Worm (Caenorhabditis elegans) whole organism, L4 larva: ENCODE data around the gene F39G3.2.

Experiments used
- F49E8.2 ChIP-seq: sonication (generic microtip); optimal IDR thresholded peaks from 2 replicates; lab custom pipeline; 2016; ENCODE audit warnings: missing compliant biosample characterization, mild to moderate bottlenecking, missing genetic modification characterization, borderline replicate concordance
- R02D3.7 ChIP-seq: fragments of 150-350 bp; sonication (generic microtip); optimal IDR thresholded peaks from 3 replicates; lab custom pipeline; 2014; ENCODE audit warnings: missing biosample characterization, missing genetic modification characterization
- T26A8.4 ChIP-seq: fragments of 200-800 bp; sonication (Bioruptor generic); IDR thresholded peaks from 2 replicates; pipeline ENCODE4 v1.3.6; 2022; ENCODE audit warnings: missing genetic modification characterization, missing compliant biosample characterization
- Y75B8A.6 ChIP-seq: fragments of 200-800 bp; sonication (Bioruptor generic); IDR thresholded peaks from 2 replicates; pipeline ENCODE4 v1.3.6; 2022; ENCODE audit warnings: missing genetic modification reagents, missing genetic modification characterization, missing compliant biosample characterization
- ama-1 ChIP-seq: fragments of 150-350 bp; optimal IDR thresholded peaks from 2 replicates; lab custom pipeline; 2014; ENCODE audit warnings: inconsistent platforms, mixed read lengths
- ceh-20 ChIP-seq: fragments of 200-800 bp; sonication (Bioruptor generic); IDR thresholded peaks from 2 replicates; pipeline ENCODE4 v1.3.6; 2022; ENCODE audit warnings: missing genetic modification reagents, missing genetic modification characterization, missing compliant biosample characterization
- daf-16 ChIP-seq, 3 experiments: sonication (generic microtip); optimal IDR thresholded peaks; 2 replicates each; lab custom pipeline; 2016 to 2017; ENCODE audit warnings: missing genetic modification characterization in 3 of 3, missing genetic modification reagents in 3 of 3, mild to moderate bottlenecking in 2 of 3, missing compliant biosample characterization in 2 of 3, missing biosample characterization in 1 of 3, moderate library complexity in 1 of 3
- daf-8 ChIP-seq: fragments of 200-800 bp; sonication (Bioruptor generic); IDR thresholded peaks from 2 replicates; pipeline ENCODE4 v1.3.6; 2022; ENCODE audit warnings: missing genetic modification characterization, missing compliant biosample characterization
- dmd-6 ChIP-seq: fragments of 200-800 bp; sonication (Bioruptor generic); IDR thresholded peaks from 2 replicates; pipeline ENCODE4 v1.3.6; 2022; ENCODE audit warnings: missing genetic modification reagents, missing genetic modification characterization, missing compliant biosample characterization
- dmd-8 ChIP-seq: fragments of 200-800 bp; sonication (Bioruptor generic); IDR thresholded peaks from 2 replicates; pipeline ENCODE4 v1.3.6; 2022; ENCODE audit warnings: missing genetic modification characterization, missing compliant biosample characterization
- dpl-1 ChIP-seq: fragments of 150-350 bp; optimal IDR thresholded peaks from 2 replicates; lab custom pipeline; 2014; ENCODE audit warnings: missing biosample characterization, missing genetic modification reagents, missing genetic modification characterization
- hlh-11 ChIP-seq: fragments of 200-800 bp; sonication (Bioruptor generic); optimal IDR thresholded peaks from 2 replicates; lab custom pipeline; 2018; ENCODE audit warnings: mild to moderate bottlenecking, missing genetic modification characterization, missing compliant biosample characterization
- hlh-30 ChIP-seq: sonication (generic microtip); optimal IDR thresholded peaks from 2 replicates; lab custom pipeline; 2017; ENCODE audit warnings: antibody characterized with exemption, mild to moderate bottlenecking, missing genetic modification characterization, missing compliant biosample characterization; ENCODE audit not compliant: insufficient read depth
- lin-29 ChIP-seq: fragments of 200-800 bp; sonication (Bioruptor generic); IDR thresholded peaks from 2 replicates; pipeline ENCODE4 v1.3.6; 2022; ENCODE audit warnings: missing genetic modification reagents, missing genetic modification characterization, missing compliant biosample characterization
- lin-39 ChIP-seq: fragments of 150-350 bp; optimal IDR thresholded peaks from 2 replicates; lab custom pipeline; 2014; ENCODE audit warnings: missing biosample characterization, missing genetic modification reagents, missing genetic modification characterization
- lsy-2 ChIP-seq, 2 experiments: fragments of 150-350 bp in 1 of 2; sonication (generic microtip) in 1 of 2; optimal IDR thresholded peaks; 2 replicates each; lab custom pipeline; 2014 to 2017; ENCODE audit warnings: missing biosample characterization in 2 of 2, missing genetic modification characterization in 2 of 2
- mdl-1 ChIP-seq, 2 experiments: fragments of 150-350 bp in 1 of 2; sonication (generic microtip) in 1 of 2; optimal IDR thresholded peaks; 2 replicates each; lab custom pipeline; 2014 to 2017; ENCODE audit warnings: missing biosample characterization in 2 of 2, missing genetic modification characterization in 2 of 2
- mep-1 ChIP-seq: fragments of 150-350 bp; sonication (generic microtip); optimal IDR thresholded peaks from 3 replicates; lab custom pipeline; 2014; ENCODE audit warnings: missing biosample characterization, missing genetic modification characterization
- nhr-10 ChIP-seq: fragments of 150-350 bp; optimal IDR thresholded peaks from 2 replicates; lab custom pipeline; 2014; ENCODE audit warnings: missing biosample characterization, missing genetic modification characterization
- nhr-102 ChIP-seq: sonication (generic microtip); optimal IDR thresholded peaks from 2 replicates; lab custom pipeline; 2016; ENCODE audit warnings: mild to moderate bottlenecking, missing genetic modification characterization, moderate library complexity, missing compliant biosample characterization
- nhr-11 ChIP-seq: fragments of 150-350 bp; optimal IDR thresholded peaks from 2 replicates; lab custom pipeline; 2014; ENCODE audit warnings: missing biosample characterization, missing genetic modification characterization
- saeg-2 ChIP-seq: fragments of 200-800 bp; sonication (Bioruptor generic); IDR thresholded peaks from 2 replicates; pipeline ENCODE4 v1.3.6; 2022; ENCODE audit warnings: missing genetic modification reagents, missing genetic modification characterization, missing compliant biosample characterization
- sdz-12 ChIP-seq: fragments of 200-800 bp; sonication (Bioruptor generic); optimal IDR thresholded peaks from 2 replicates; lab custom pipeline; 2018; ENCODE audit warnings: mild to moderate bottlenecking, missing genetic modification characterization, missing compliant biosample characterization
- set-16 ChIP-seq: fragments of 200-800 bp; sonication (Bioruptor generic); IDR thresholded peaks from 2 replicates; pipeline ENCODE4 v1.3.6; 2022; ENCODE audit warnings: missing genetic modification reagents, missing genetic modification characterization, missing compliant biosample characterization
- skn-1 ChIP-seq: fragments of 150-350 bp; optimal IDR thresholded peaks from 2 replicates; lab custom pipeline; 2014; ENCODE audit warnings: missing biosample characterization, missing genetic modification characterization
- spr-1 ChIP-seq: sonication (generic microtip); optimal IDR thresholded peaks from 2 replicates; lab custom pipeline; 2016; ENCODE audit warnings: mild to moderate bottlenecking, missing genetic modification characterization, missing compliant biosample characterization
- unc-62 ChIP-seq, 3 experiments: fragments of 150-350 bp in 1 of 3; sonication (generic microtip); optimal IDR thresholded peaks in 2 of 3; peaks in 1 of 3; 1 replicate in 1 of 3; 2 replicates in 2 of 3; lab custom pipeline; 2014 to 2017; ENCODE audit warnings: missing biosample characterization in 3 of 3, missing genetic modification characterization in 3 of 3, missing genetic modification reagents in 3 of 3, missing genotype in 1 of 3
- zfp-2 ChIP-seq: sonication (generic microtip); optimal IDR thresholded peaks from 2 replicates; lab custom pipeline; 2016; ENCODE audit warnings: mild to moderate bottlenecking, missing genetic modification characterization, missing compliant biosample characterization
- zfp-3 ChIP-seq: fragments of 200-800 bp; sonication (Bioruptor generic); conservative IDR thresholded peaks from 2 replicates; pipeline ENCODE4 v1.3.6; 2022; ENCODE audit warnings: missing genetic modification reagents, missing genetic modification characterization, missing compliant biosample characterization
- zip-11 ChIP-seq: fragments of 200-800 bp; sonication (Bioruptor generic); IDR thresholded peaks from 2 replicates; pipeline ENCODE4 v1.3.6; 2022; ENCODE audit warnings: missing genetic modification characterization, missing compliant biosample characterization

The F39G3.2 gene

ce11 chrV:4689234-4689633 is 48.4 kb upstream of the F39G3.2 start, which contains the start of gene K03B4.1:
Gene K03B4.1, plus strand, starts transcription at chrV:4689330.
- TF ChIP-seq ama-1 (lab: Kevin White, UChicago) (peak; percentile 42), lsy-2 (tag; optimal IDR thresholded peaks at IDR 0.05; lab: Kevin White, UChicago) (peak in 1 of 2 experiments; percentile 14), zip-11 (GFP tag; lab: Robert Waterston, UW) (no peak), spr-1 (no peak), saeg-2 (GFP tag; lab: Robert Waterston, UW) (0 out of 2 replicates have a peak, but pooled peaks have one; percentile 30), dmd-6 (no peak), lin-39 (tag; lab: Kevin White, UChicago) (no peak), sdz-12 (peak; percentile 72), T26A8.4 (GFP tag; lab: Robert Waterston, UW) (peak; percentile 30; the same call in 1 of the 2 replicates), nhr-102 (peak; percentile 11), nhr-10 (no peak)

ce11 chrV:4691657-4692056 is 46.0 kb upstream of the F39G3.2 start:
- TF ChIP-seq set-16 (GFP tag; lab: Robert Waterston, UW): peak; percentile 70; the same call in 1 of the 2 replicates
- TF ChIP-seq dmd-8 (GFP tag; lab: Robert Waterston, UW): no peak
- peak in 1 of 2 experiments; percentile 88 for TF ChIP-seq unc-62 (GFP tag; optimal IDR thresholded peaks at IDR 0.05 in 1 of 2; lab: Kevin White, UChicago)
- TF ChIP-seq unc-62 (tag; optimal IDR thresholded peaks at IDR 0.05; lab: Kevin White, UChicago): no peak

- TF ChIP-seq unc-62 (GFP tag; optimal IDR thresholded peaks at IDR 0.05 in 1 of 2; lab: Kevin White, UChicago) (peak in 1 of 2 experiments; percentile 4), unc-62 (tag; optimal IDR thresholded peaks at IDR 0.05; lab: Kevin White, UChicago) (no peak), daf-8 (GFP tag; lab: Robert Waterston, UW) (no peak), F49E8.2 (tag; lab: Kevin White, UChicago) (no peak), dpl-1 (peak; percentile 12)
Observed at ce11 chrV:4692382-4693281, 45.0 kb upstream of the F39G3.2 start, which contains the start of gene cpg-8. Gene cpg-8, minus strand, starts transcription at chrV:4692432.

- TF ChIP-seq daf-16 (GFP tag; optimal IDR thresholded peaks at IDR 0.05; lab: Kevin White, UChicago) (peak in 1 of 2 experiments; percentile 51), daf-16 (tag; optimal IDR thresholded peaks at IDR 0.05; lab: Kevin White, UChicago) (no peak), mep-1 (tag; lab: Kevin White, UChicago) (no peak), hlh-30 (peak; percentile 11), R02D3.7 (no peak), lin-29 (no peak), unc-62 (GFP tag; optimal IDR thresholded peaks at IDR 0.05 in 1 of 2; lab: Kevin White, UChicago) (peak in 1 of 2 experiments; percentile 79), unc-62 (tag; optimal IDR thresholded peaks at IDR 0.05; lab: Kevin White, UChicago) (no peak), zfp-2 (tag; lab: Kevin White, UChicago) (no peak), dmd-6 (no peak)
Observed at ce11 chrV:4693282-4693588, 44.4 kb upstream of the F39G3.2 start.

ce11 chrV:4694466-4695092 is 43.1 kb upstream of the F39G3.2 start:
- TF ChIP-seq Y75B8A.6 (GFP tag; lab: Robert Waterston, UW): no peak
- peak; percentile 38 for TF ChIP-seq hlh-30
- no peak for TF ChIP-seq skn-1 (tag; lab: Kevin White, UChicago)
- no peak for TF ChIP-seq zfp-3 (GFP tag; lab: Robert Waterston, UW)
- TF ChIP-seq ama-1 (lab: Kevin White, UChicago): peak; percentile 13
- TF ChIP-seq hlh-11 (tag; lab: Kevin White, UChicago): peak; percentile 37
- TF ChIP-seq lsy-2 (tag; optimal IDR thresholded peaks at IDR 0.05; lab: Kevin White, UChicago): peak in 1 of 2 experiments; percentile 5
- TF ChIP-seq unc-62 (GFP tag; optimal IDR thresholded peaks at IDR 0.05 in 1 of 2; lab: Kevin White, UChicago): peak in 1 of 2 experiments; percentile 74
- TF ChIP-seq unc-62 (tag; optimal IDR thresholded peaks at IDR 0.05; lab: Kevin White, UChicago): no peak
- TF ChIP-seq zip-11 (GFP tag; lab: Robert Waterston, UW): no peak
- peak; percentile 51 for TF ChIP-seq nhr-11 (tag; lab: Kevin White, UChicago)
- TF ChIP-seq ceh-20 (GFP tag; lab: Robert Waterston, UW): no peak
- peak in 1 of 2 experiments; percentile 21 for TF ChIP-seq mdl-1 (tag; optimal IDR thresholded peaks at IDR 0.05; lab: Kevin White, UChicago)
